Fruit fly (Drosophila melanogaster) whole organism, prepupa: ENCODE measurements around the gene sphinx2.

Experiments used
- CG10631 ChIP-seq: fragments of 200-800 bp; sonication (Bioruptor generic); optimal IDR thresholded peaks from 2 replicates; lab custom pipeline; 2016; ENCODE audit warnings: missing biosample characterization, missing genetic modification characterization
- CG15336 ChIP-seq: fragments of 200-800 bp; sonication (Bioruptor generic); IDR thresholded peaks from 2 replicates; pipeline ENCODE4 v1.3.6; 2022; ENCODE audit warnings: missing biosample characterization, missing genetic modification characterization
- CG31627 ChIP-seq: fragments of 200-800 bp; sonication (Bioruptor generic); optimal IDR thresholded peaks from 3 replicates; lab custom pipeline; 2016; ENCODE audit warnings: missing biosample characterization, missing genetic modification characterization
- CG34406 ChIP-seq: fragments of 200-800 bp; sonication (Bioruptor generic); optimal IDR thresholded peaks from 3 replicates; lab custom pipeline; 2016; ENCODE audit warnings: missing biosample characterization, missing genetic modification characterization
- CG7368 ChIP-seq: fragments of 200-800 bp; sonication (Bioruptor generic); optimal IDR thresholded peaks from 3 replicates; lab custom pipeline; 2016; ENCODE audit warnings: missing biosample characterization, missing genetic modification characterization
- Eip75B ChIP-seq: fragments of 200-800 bp; sonication (Bioruptor generic); optimal IDR thresholded peaks from 3 replicates; lab custom pipeline; 2016; ENCODE audit warnings: missing biosample characterization, missing genetic modification characterization
- Ets96B ChIP-seq: fragments of 200-800 bp; optimal IDR thresholded peaks from 2 replicates; lab custom pipeline; 2019; ENCODE audit warnings: missing biosample characterization, mild to moderate bottlenecking, missing genetic modification characterization, moderate library complexity
- Hr38 ChIP-seq: sonication (Bioruptor generic); optimal IDR thresholded peaks from 2 replicates; lab custom pipeline; 2016; ENCODE audit warnings: missing biosample characterization, missing genetic modification characterization
- Hr4 ChIP-seq: fragments of 200-800 bp; sonication (Bioruptor generic); optimal IDR thresholded peaks from 3 replicates; lab custom pipeline; 2016; ENCODE audit warnings: missing biosample characterization, missing genetic modification characterization
- Lpt ChIP-seq: fragments of 200-800 bp; sonication (Bioruptor generic); optimal IDR thresholded peaks from 3 replicates; lab custom pipeline; 2016; ENCODE audit warnings: missing biosample characterization, missing genetic modification characterization
- achi ChIP-seq: fragments of 200-800 bp; sonication (Bioruptor generic); optimal IDR thresholded peaks from 3 replicates; lab custom pipeline; 2016; ENCODE audit warnings: missing biosample characterization, missing genetic modification characterization

- TF ChIP-seq CG34406 (GFP tag; lab: Kevin White, UChicago) = peak; percentile 7
- TF ChIP-seq CG7368 = peak; percentile 41
- TF ChIP-seq CG15336 (GFP tag; lab: Robert Waterston, UW) = peak; percentile 58
- no peak for TF ChIP-seq Hr38
- peak; percentile 40 for TF ChIP-seq CG31627 (GFP tag; lab: Kevin White, UChicago)
- peak; percentile 54 for TF ChIP-seq Lpt (GFP tag; lab: Kevin White, UChicago)
- peak; percentile 47 for TF ChIP-seq CG10631 (GFP tag; lab: Kevin White, UChicago)
- peak; percentile 67 for TF ChIP-seq Eip75B (GFP tag; lab: Kevin White, UChicago)
- peak; percentile 67 for TF ChIP-seq Hr4 (GFP tag; lab: Kevin White, UChicago)
- peak; percentile 58 for TF ChIP-seq achi (GFP tag; lab: Kevin White, UChicago)
- peak; percentile 54 for TF ChIP-seq Ets96B (tag; lab: Kevin White, UChicago)
These were observed 5.5 kb downstream of the sphinx2 start, which contains the start of gene Rac2 for dm6 chr3L:7434715-7435653.
